Worm (Caenorhabditis elegans): ENCODE data around the gene tbx-35.
"Not testable (repeated sequence)": the region's sequence is repeated elsewhere in the genome, so short reads cannot be mapped to it uniquely, and the experiment has no call there.

Gene tbx-35

ce11 chrII:5543476-5544144 lies 18.4 kb upstream of the tbx-35 start (continued):
- TF ChIP-seq nhr-85 (tag) (peak; percentile 99), isw-1 (GFP tag; IDR thresholded peaks at IDR 0.05) (peak; percentile 98), nhr-77 (tag; optimal IDR thresholded peaks at IDR 0.05) (peak; percentile 99), skn-1 (tag; optimal IDR thresholded peaks at IDR 0.05) (peak; percentile 90), irx-1 (tag; optimal IDR thresholded peaks at IDR 0.05) (peak; percentile 99), fkh-4 (tag; optimal IDR thresholded peaks at IDR 0.05; ENCODE audit: borderline replicate concordance) (peak; percentile 86), pqm-1 (tag; optimal IDR thresholded peaks at IDR 0.05) (peak; percentile 91), ceh-8 (GFP tag; optimal IDR thresholded peaks at IDR 0.05) (peak; percentile 98)

DNA sequence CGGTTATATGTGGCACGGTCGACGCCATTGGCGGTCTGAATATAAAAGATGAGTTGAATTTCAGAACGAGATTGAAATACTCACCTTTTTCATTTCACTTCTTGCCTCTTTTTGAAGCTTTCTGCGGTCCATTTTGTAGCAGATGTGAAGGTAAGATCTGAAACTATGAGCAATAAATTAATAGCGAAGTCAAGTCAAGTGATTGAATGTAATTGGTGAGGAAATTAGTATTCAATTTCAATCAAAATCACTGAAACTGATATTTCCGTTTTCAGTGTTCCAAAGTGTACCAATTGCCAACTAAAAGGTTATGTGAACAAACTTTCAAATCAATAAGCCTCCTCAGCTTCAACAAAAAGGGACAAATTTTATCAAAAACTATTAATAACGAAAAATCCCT lies 16.5 kb upstream of the tbx-35 start, which contains the start of gene C17C3.24:
Gene C17C3.24, minus strand, starts transcription at position 101 of the 400 bp plus-strand sequence.
- TF ChIP-seq nhr-71 (tag; optimal IDR thresholded peaks at IDR 0.05) = no peak
- no peak for TF ChIP-seq rnt-1 (tag; optimal IDR thresholded peaks at IDR 0.05)
- no peak for TF ChIP-seq fkh-10 (GFP tag; optimal IDR thresholded peaks at IDR 0.05)
- TF ChIP-seq mef-2 (tag; optimal IDR thresholded peaks at IDR 0.05) = no peak

ce11 chrII:5540113-5540512 lies 14.9 kb upstream of the tbx-35 start, which contains the start of gene hlh-27:
TSS of gene hlh-27 (minus strand) at chrII:5540213.
- TF ChIP-seq nhr-84 (tag; optimal IDR thresholded peaks at IDR 0.05); snu-23 (GFP tag; optimal IDR thresholded peaks at IDR 0.05); nhr-85 (tag): not testable (repeated sequence)

- TF ChIP-seq lin-13 (GFP tag; optimal IDR thresholded peaks at IDR 0.05) (no peak), C16A3.4 (tag; optimal IDR thresholded peaks at IDR 0.05) (no peak), dpl-1 (GFP tag; optimal IDR thresholded peaks at IDR 0.05) (no peak), hlh-17 (GFP tag; optimal IDR thresholded peaks at IDR 0.05; ENCODE audit: borderline replicate concordance) (no peak), lin-14 (GFP tag; optimal IDR thresholded peaks at IDR 0.05) (no peak), ceh-8 (GFP tag; optimal IDR thresholded peaks at IDR 0.05) (no peak), ztf-4 (tag; optimal IDR thresholded peaks at IDR 0.05) (no peak), jun-1 (tag; optimal IDR thresholded peaks at IDR 0.05) (no peak), nhr-90 (tag; optimal IDR thresholded peaks at IDR 0.05; ENCODE audit: poor library complexity) (no peak), pqm-1 (tag; optimal IDR thresholded peaks at IDR 0.05) (no peak), skn-1 (tag; optimal IDR thresholded peaks at IDR 0.05) (no peak), rnt-1 (tag; optimal IDR thresholded peaks at IDR 0.05) (no peak), swsn-7 (tag; optimal IDR thresholded peaks at IDR 0.05) (no peak), sup-37 (GFP tag; optimal IDR thresholded peaks at IDR 0.05) (no peak), tbx-2 (tag; optimal IDR thresholded peaks at IDR 0.05) (no peak), egl-13 (tag; optimal IDR thresholded peaks at IDR 0.05) (no peak), lsy-2 (tag; optimal IDR thresholded peaks at IDR 0.05) (no peak), nhr-12 (tag; optimal IDR thresholded peaks at IDR 0.05) (no peak)
Observed at ce11 chrII:5537524-5537923, 12.3 kb upstream of the tbx-35 start, which contains the start of gene C17C3.11. TSS of gene C17C3.11 (plus strand) at chrII:5537824.

ce11 chrII:5537078-5537477 lies 11.9 kb upstream of the tbx-35 start:
- TF ChIP-seq ceh-8 (GFP tag; optimal IDR thresholded peaks at IDR 0.05) (no peak), efl-1 (optimal IDR thresholded peaks at IDR 0.05) (no peak), efl-1 (GFP tag; optimal IDR thresholded peaks at IDR 0.05 in 1 of 2) (no peak), ztf-4 (tag; optimal IDR thresholded peaks at IDR 0.05) (no peak), ztf-11 (tag; optimal IDR thresholded peaks at IDR 0.05) (no peak), C04F5.9 (tag; optimal IDR thresholded peaks at IDR 0.05) (no peak), zag-1 (tag; optimal IDR thresholded peaks at IDR 0.05) (no peak), unc-62 (GFP tag; optimal IDR thresholded peaks at IDR 0.05) (no peak), lir-3 (tag; optimal IDR thresholded peaks at IDR 0.05; ENCODE audit: poor library complexity) (no peak), nhr-77 (tag; optimal IDR thresholded peaks at IDR 0.05) (no peak), fkh-8 (tag; optimal IDR thresholded peaks at IDR 0.05) (no peak)
